Worm (Caenorhabditis elegans): Measurements from ENCODE around the gene agxt-1.

The agxt-1 gene

DNA sequence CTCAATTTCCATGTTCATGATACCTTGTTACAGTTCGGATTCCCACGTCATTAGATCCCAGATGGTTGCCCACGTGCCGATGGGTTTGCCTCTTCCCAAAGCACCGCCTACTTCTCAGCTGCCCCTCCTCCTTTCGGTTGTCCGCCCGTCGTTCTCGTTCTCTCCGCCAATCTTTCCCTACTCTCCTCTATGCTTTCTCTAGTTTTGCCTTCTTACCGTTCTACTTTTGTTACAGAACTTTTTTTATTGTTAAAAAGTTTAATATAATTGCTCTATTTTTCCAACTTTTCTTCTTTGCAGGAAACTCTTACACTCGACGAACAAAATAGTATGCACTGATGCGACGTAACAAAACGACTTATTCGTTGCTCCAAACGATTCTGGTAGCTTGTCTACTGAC is 51.1 kb downstream of the agxt-1 start, which contains the start of gene lat-1:
Gene lat-1, plus strand, starts transcription at position 301 of the 400 bp plus-strand sequence.
- TF ChIP-seq aly-2 (tag; optimal IDR thresholded peaks at IDR 0.05) (no peak), F26F4.8 (GFP tag; conservative IDR thresholded peaks at IDR 0.05) (no peak), ceh-62 (tag; optimal IDR thresholded peaks at IDR 0.05) (no peak), snpc-1.2 (GFP tag; IDR thresholded peaks at IDR 0.05) (no peak), lir-3 (tag; optimal IDR thresholded peaks at IDR 0.05) (no peak), zfp-2 (tag; optimal IDR thresholded peaks at IDR 0.05) (no peak), lin-1 (GFP tag; IDR thresholded peaks at IDR 0.05) (no peak), ztf-7 (tag; optimal IDR thresholded peaks at IDR 0.05) (no peak), nhr-77 (tag; optimal IDR thresholded peaks at IDR 0.05) (no peak)

DNA sequence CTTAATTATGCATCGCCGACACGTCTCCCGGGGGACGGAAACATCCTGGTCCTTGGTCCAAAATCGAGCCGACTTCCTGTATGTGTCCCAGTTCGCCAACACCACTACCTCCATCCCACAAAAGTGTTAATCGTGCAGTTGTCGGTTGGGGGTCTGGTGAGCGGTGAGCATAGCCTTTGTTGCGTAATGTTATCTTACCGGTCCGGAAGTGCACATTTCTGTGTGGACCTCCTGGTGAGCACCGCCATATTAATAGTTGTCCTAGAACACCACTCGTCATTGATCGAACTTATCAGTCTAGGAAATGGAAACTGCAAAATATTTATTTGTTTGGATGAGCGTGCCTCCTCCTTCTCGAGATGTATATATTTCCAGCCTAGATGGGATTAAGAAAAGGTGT is 51.8 kb downstream of the agxt-1 start:
- TF ChIP-seq R02D3.7 (tag; optimal IDR thresholded peaks at IDR 0.05) (no peak), tra-1 (GFP tag; IDR thresholded peaks at IDR 0.05) (no peak), nhr-77 (tag; optimal IDR thresholded peaks at IDR 0.05) (no peak), mxl-3 (GFP tag; optimal IDR thresholded peaks at IDR 0.05) (no peak), jun-1 (tag; optimal IDR thresholded peaks at IDR 0.05) (no peak), hmg-1.1 (GFP tag; IDR thresholded peaks at IDR 0.05) (no peak), cey-2 (tag; optimal IDR thresholded peaks at IDR 0.05; ENCODE audit: borderline replicate concordance, insufficient read depth) (no peak), ceh-28 (tag; optimal IDR thresholded peaks at IDR 0.05) (no peak), zfp-3 (GFP tag; conservative IDR thresholded peaks at IDR 0.05) (no peak), unc-130 (GFP tag; optimal IDR thresholded peaks at IDR 0.05) (no peak), unc-62 (GFP tag; optimal IDR thresholded peaks at IDR 0.05 in 1 of 2) (no peak), unc-62 (tag; optimal IDR thresholded peaks at IDR 0.05) (no peak), ceh-32 (tag; optimal IDR thresholded peaks at IDR 0.05; ENCODE audit: poor library complexity) (no peak), hlh-11 (tag; optimal IDR thresholded peaks at IDR 0.05) (no peak), Y75B8A.6 (GFP tag; IDR thresholded peaks at IDR 0.05) (no peak), pha-4 (GFP tag; IDR thresholded peaks at IDR 0.05) (no peak), pha-4 (tag; optimal IDR thresholded peaks at IDR 0.05) (no peak), ztf-11 (tag; optimal IDR thresholded peaks at IDR 0.05) (no peak)
